Worm (Caenorhabditis elegans): ENCODE measurements around the gene clh-5.

DNA sequence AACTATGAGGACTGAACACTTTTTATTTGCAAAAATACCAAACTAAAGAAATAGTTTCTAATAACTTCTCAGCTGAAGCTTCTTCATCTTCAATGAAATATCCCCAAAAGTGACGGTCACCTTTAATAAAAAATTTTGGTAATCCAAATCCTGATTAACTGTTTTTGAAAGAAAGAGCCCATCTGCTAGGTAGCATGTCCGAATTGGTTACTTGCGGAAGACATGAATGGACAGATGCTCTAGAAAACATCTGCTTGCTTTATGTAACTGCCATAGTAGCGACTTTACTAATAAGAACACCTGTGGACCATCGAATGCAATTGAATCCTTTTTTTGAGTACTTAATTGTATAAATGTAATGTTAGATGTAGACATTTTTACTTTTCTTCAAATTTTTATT is 39.4 kb downstream of the clh-5 start:
- TF ChIP-seq C16A3.4 (tag; optimal IDR thresholded peaks at IDR 0.05) (no peak), aly-2 (tag; optimal IDR thresholded peaks at IDR 0.05) (no peak), snpc-4 (tag; optimal IDR thresholded peaks at IDR 0.05) (no peak), mef-2 (tag; optimal IDR thresholded peaks at IDR 0.05) (no peak)
